Fruit fly (Drosophila melanogaster): ENCODE measurements around the gene Rab27.

- TF ChIP-seq psq (optimal IDR thresholded peaks at IDR 0.05) = no peak
- no peak for TF ChIP-seq Myc (optimal IDR thresholded peaks at IDR 0.05)
- TF ChIP-seq h (optimal IDR thresholded peaks at IDR 0.05) = no peak
- no peak for TF ChIP-seq insv (optimal IDR thresholded peaks at IDR 0.05)
- no peak for TF ChIP-seq ttk (optimal IDR thresholded peaks at IDR 0.05)
Measured at dm6 chrX:1466505-1467381, 10.0 kb downstream of the Rab27 start.

All from Kc167 (cell line).